Fruit fly (Drosophila melanogaster) whole organism, embryonic: ENCODE measurements around the gene topi.
A peak's percentile ranks its signal among the peaks of the same experiment; 100 is the strongest.

Experiments used
- Ada2b ChIP-seq: fragments of 200-800 bp; sonication (Bioruptor generic); IDR thresholded peaks from 2 replicates; pipeline ENCODE4 v1.3.6; 2022; ENCODE audit warnings: missing biosample characterization, missing genetic modification characterization
- CG10267 ChIP-seq: fragments of 200-800 bp; sonication (Bioruptor generic); optimal IDR thresholded peaks from 2 replicates; lab custom pipeline; 2018; ENCODE audit warnings: missing biosample characterization, mild to moderate bottlenecking, missing genetic modification characterization, moderate library complexity
- CG10431 ChIP-seq: fragments of 200-800 bp; sonication (Bioruptor generic); optimal IDR thresholded peaks from 3 replicates; lab custom pipeline; 2018; ENCODE audit warnings: missing biosample characterization, mild to moderate bottlenecking, missing genetic modification characterization
- CG10959 ChIP-seq: fragments of 200-800 bp; sonication (Bioruptor generic); IDR thresholded peaks from 2 replicates; pipeline ENCODE4 v1.3.6; 2022; ENCODE audit warnings: missing biosample characterization, missing genetic modification characterization
- CG11085 ChIP-seq: fragments of 200-800 bp; sonication (Bioruptor generic); IDR thresholded peaks from 2 replicates; pipeline ENCODE4 v1.3.6; 2022; ENCODE audit warnings: missing biosample characterization, missing genetic modification characterization
- CG14860 ChIP-seq: fragments of 200-800 bp; sonication (Bioruptor generic); IDR thresholded peaks from 3 replicates; pipeline ENCODE4 v1.3.6; 2022; ENCODE audit warnings: missing biosample characterization, missing genetic modification characterization; ENCODE audit not compliant: partially characterized antibody
- CG1602 ChIP-seq: fragments of 200-800 bp; sonication (Bioruptor generic); optimal IDR thresholded peaks from 3 replicates; lab custom pipeline; 2016; ENCODE audit warnings: missing biosample characterization, missing genetic modification characterization
- CG17328 ChIP-seq: fragments of 200-800 bp; sonication (Bioruptor generic); IDR thresholded peaks from 2 replicates; pipeline ENCODE4 v1.3.6; 2022; ENCODE audit warnings: missing biosample characterization, missing genetic modification characterization
- CG1832 ChIP-seq: fragments of 200-800 bp; sonication (Bioruptor generic); optimal IDR thresholded peaks from 2 replicates; lab custom pipeline; 2017; ENCODE audit warnings: missing biosample characterization, mild to moderate bottlenecking, missing genetic modification characterization, inconsistent platforms
- CG32767 ChIP-seq: fragments of 200-800 bp; sonication (Bioruptor generic); IDR thresholded peaks from 2 replicates; pipeline ENCODE4 v1.3.6; 2022; ENCODE audit warnings: missing biosample characterization, missing genetic modification characterization
- CG34422 ChIP-seq: fragments of 200-800 bp; sonication (Bioruptor generic); IDR thresholded peaks from 3 replicates; pipeline ENCODE4 v1.3.6; 2022; ENCODE audit warnings: missing biosample characterization, missing genetic modification characterization
- CG3838 ChIP-seq: fragments of 200-800 bp; sonication (Bioruptor generic); optimal IDR thresholded peaks from 3 replicates; lab custom pipeline; 2016; ENCODE audit warnings: missing biosample characterization, missing genetic modification characterization
- CG6854 ChIP-seq: fragments of 200-800 bp; sonication (Bioruptor generic); optimal IDR thresholded peaks from 3 replicates; lab custom pipeline; 2017; ENCODE audit warnings: missing biosample characterization, mild to moderate bottlenecking, missing genetic modification characterization
- CG8924 ChIP-seq: fragments of 200-800 bp; optimal IDR thresholded peaks from 3 replicates; lab custom pipeline; 2019; ENCODE audit warnings: missing biosample characterization, mild to moderate bottlenecking, missing genetic modification characterization, moderate library complexity
- CG9727 ChIP-seq: fragments of 200-800 bp; sonication (Bioruptor generic); optimal IDR thresholded peaks from 3 replicates; lab custom pipeline; 2017; ENCODE audit warnings: missing biosample characterization, mild to moderate bottlenecking, missing genetic modification characterization
- Dek ChIP-seq: fragments of 200-800 bp; sonication (Bioruptor generic); optimal IDR thresholded peaks from 3 replicates; lab custom pipeline; 2019; ENCODE audit warnings: missing biosample characterization, mild to moderate bottlenecking, missing genetic modification characterization, moderate library complexity
- Dref ChIP-seq: fragments of 200-800 bp; sonication (Bioruptor generic); IDR thresholded peaks from 2 replicates; pipeline ENCODE4 v1.3.6; 2022; ENCODE audit warnings: missing biosample characterization, missing genetic modification characterization
- Drgx ChIP-seq: fragments of 200-800 bp; sonication (Bioruptor generic); IDR thresholded peaks from 2 replicates; pipeline ENCODE4 v1.3.6; 2022; ENCODE audit warnings: missing biosample characterization, missing genetic modification characterization
- E2f1 ChIP-seq: fragments of 200-800 bp; sonication (Bioruptor generic); IDR thresholded peaks from 2 replicates; pipeline ENCODE4 v1.3.6; 2022; ENCODE audit warnings: missing biosample characterization, missing genetic modification characterization
- GATAe ChIP-seq: fragments of 200-800 bp; sonication (Bioruptor generic); conservative IDR thresholded peaks from 2 replicates; pipeline ENCODE4 v1.3.6; 2022; ENCODE audit warnings: missing biosample characterization, missing genetic modification characterization
- HLH4C ChIP-seq: fragments of 200-800 bp; sonication (Bioruptor generic); IDR thresholded peaks from 3 replicates; pipeline ENCODE4 v1.3.6; 2022; ENCODE audit warnings: missing biosample characterization, missing genetic modification characterization; ENCODE audit not compliant: partially characterized antibody
- Hr39 ChIP-seq: fragments of >200 bp; optimal IDR thresholded peaks from 2 replicates; lab custom pipeline; 2017
- Hr78 ChIP-seq, 2 experiments: fragments of 200-800 bp in 1 of 2; fragments of >200 bp in 1 of 2; sonication (Bioruptor generic) in 1 of 2; optimal IDR thresholded peaks; 2 replicates each; lab custom pipeline; 2017 to 2019; ENCODE audit warnings: missing biosample characterization in 2 of 2, missing genetic modification characterization in 2 of 2, mild to moderate bottlenecking in 1 of 2, moderate library complexity in 1 of 2
- Max ChIP-seq: fragments of 200-800 bp; sonication (Bioruptor generic); optimal IDR thresholded peaks from 2 replicates; lab custom pipeline; 2016; ENCODE audit warnings: missing biosample characterization, mild to moderate bottlenecking, missing genetic modification characterization
- Poxn ChIP-seq: fragments of 200-800 bp; sonication (Bioruptor generic); IDR thresholded peaks from 2 replicates; pipeline ENCODE4 v1.3.6; 2022; ENCODE audit warnings: missing biosample characterization, missing genetic modification characterization
- Sin3A ChIP-seq: fragments of >200 bp; optimal IDR thresholded peaks from 2 replicates; lab custom pipeline; 2018
- Stat92E ChIP-seq, 3 experiments: fragments of >200 bp in 2 of 3; fragments of 200-800 bp in 1 of 3; sonication (Bioruptor generic) in 1 of 3; optimal IDR thresholded peaks; 2 replicates each; lab custom pipeline; 2017 to 2019; ENCODE audit warnings: missing biosample characterization in 3 of 3, missing genetic modification characterization in 3 of 3, mild to moderate bottlenecking in 1 of 3, moderate library complexity in 1 of 3
- Xbp1 ChIP-seq: fragments of 200-800 bp; sonication (Bioruptor generic); optimal IDR thresholded peaks from 3 replicates; lab custom pipeline; 2016; ENCODE audit warnings: missing biosample characterization, mild to moderate bottlenecking, missing genetic modification characterization
- amos ChIP-seq: fragments of 200-800 bp; sonication (Bioruptor generic); IDR thresholded peaks from 2 replicates; pipeline ENCODE4 v1.3.6; 2022; ENCODE audit warnings: missing biosample characterization, missing genetic modification characterization; ENCODE audit not compliant: partially characterized antibody
- ato ChIP-seq: fragments of 200-800 bp; sonication (Bioruptor generic); IDR thresholded peaks from 2 replicates; pipeline ENCODE4 v1.3.6; 2022; ENCODE audit warnings: missing biosample characterization, missing genetic modification characterization; ENCODE audit not compliant: partially characterized antibody
- chinmo ChIP-seq: fragments of 200-800 bp; sonication (Bioruptor generic); IDR thresholded peaks from 4 replicates; pipeline ENCODE4 v1.3.6; 2022; ENCODE audit warnings: missing biosample characterization, missing genetic modification characterization; ENCODE audit not compliant: partially characterized antibody
- chn ChIP-seq: fragments of 200-800 bp; sonication (Bioruptor generic); optimal IDR thresholded peaks from 2 replicates; lab custom pipeline; 2016; ENCODE audit warnings: missing biosample characterization, missing genetic modification characterization
- crp ChIP-seq, 2 experiments: fragments of 200-800 bp; sonication (Bioruptor generic); optimal IDR thresholded peaks; 2 replicates in 1 of 2; 3 replicates in 1 of 2; lab custom pipeline; 2017; ENCODE audit warnings: missing biosample characterization in 2 of 2, missing genetic modification characterization in 2 of 2, mild to moderate bottlenecking in 1 of 2, moderate library complexity in 1 of 2
- dmrt99B ChIP-seq: fragments of 200-800 bp; sonication (Bioruptor generic); optimal IDR thresholded peaks from 2 replicates; lab custom pipeline; 2018; ENCODE audit warnings: missing biosample characterization, mild to moderate bottlenecking, missing genetic modification characterization, moderate library complexity
- fu2 ChIP-seq: fragments of 200-800 bp; sonication (Bioruptor generic); optimal IDR thresholded peaks from 2 replicates; lab custom pipeline; 2016; ENCODE audit warnings: missing biosample characterization, missing genetic modification characterization
- grn ChIP-seq: fragments of 200-800 bp; sonication (Bioruptor generic); optimal IDR thresholded peaks from 3 replicates; lab custom pipeline; 2017; ENCODE audit warnings: missing biosample characterization, missing genetic modification characterization
- nerfin-1 ChIP-seq: fragments of 200-800 bp; sonication (Bioruptor generic); optimal IDR thresholded peaks from 3 replicates; lab custom pipeline; 2019; ENCODE audit warnings: missing biosample characterization, mild to moderate bottlenecking, missing genetic modification characterization, moderate library complexity
- nerfin-2 ChIP-seq: fragments of 200-800 bp; sonication (Bioruptor generic); IDR thresholded peaks from 2 replicates; pipeline ENCODE4 v1.3.6; 2022; ENCODE audit warnings: missing biosample characterization, missing genetic modification characterization; ENCODE audit not compliant: partially characterized antibody
- otp ChIP-seq: fragments of 200-800 bp; sonication (Bioruptor generic); IDR thresholded peaks from 3 replicates; pipeline ENCODE4, ENCODE4 v1.3.6; 2022; ENCODE audit warnings: missing biosample characterization, missing genetic modification characterization
- p53 ChIP-seq: fragments of 200-800 bp; sonication (Bioruptor generic); optimal IDR thresholded peaks from 2 replicates; lab custom pipeline; 2016; ENCODE audit warnings: missing biosample characterization, missing genetic modification characterization
- salm ChIP-seq: fragments of 200-800 bp; sonication (Bioruptor generic); optimal IDR thresholded peaks from 2 replicates; lab custom pipeline; 2018; ENCODE audit warnings: missing biosample characterization, mild to moderate bottlenecking, missing genetic modification characterization
- so ChIP-seq: fragments of 200-800 bp; sonication (Bioruptor generic); IDR thresholded peaks from 3 replicates; pipeline ENCODE4 v1.3.6; 2022; ENCODE audit warnings: missing biosample characterization, missing genetic modification characterization
- sqz ChIP-seq: fragments of 200-800 bp; sonication (Bioruptor generic); optimal IDR thresholded peaks from 3 replicates; lab custom pipeline; 2018; ENCODE audit warnings: missing biosample characterization, mild to moderate bottlenecking, missing genetic modification characterization
- sr ChIP-seq: fragments of 200-800 bp; sonication (Bioruptor generic); IDR thresholded peaks from 3 replicates; pipeline ENCODE4 v1.3.6; 2022; ENCODE audit warnings: missing biosample characterization, missing genetic modification characterization
- stwl ChIP-seq: fragments of 200-800 bp; sonication (Bioruptor generic); optimal IDR thresholded peaks from 3 replicates; lab custom pipeline; 2018; ENCODE audit warnings: missing biosample characterization, mild to moderate bottlenecking, missing genetic modification characterization, moderate library complexity
- tgo ChIP-seq: fragments of 200-800 bp; sonication (Bioruptor generic); IDR thresholded peaks from 3 replicates; pipeline ENCODE4 v1.3.6; 2022; ENCODE audit warnings: missing biosample characterization, missing genetic modification characterization
- tna ChIP-seq: fragments of 200-800 bp; sonication (Bioruptor generic); IDR thresholded peaks from 2 replicates; pipeline ENCODE4 v1.3.6; 2022; ENCODE audit warnings: missing biosample characterization, missing genetic modification characterization; ENCODE audit not compliant: partially characterized antibody
- vvl ChIP-seq: fragments of 200-800 bp; sonication (Bioruptor generic); IDR thresholded peaks from 2 replicates; pipeline ENCODE4 v1.3.6; 2022; ENCODE audit warnings: missing biosample characterization, missing genetic modification characterization
- zf30C ChIP-seq: fragments of 200-800 bp; sonication (Bioruptor generic); optimal IDR thresholded peaks from 3 replicates; lab custom pipeline; 2018; ENCODE audit warnings: missing biosample characterization, mild to moderate bottlenecking, missing genetic modification characterization
- zfh2 ChIP-seq: fragments of 200-800 bp; sonication (Bioruptor generic); optimal IDR thresholded peaks from 2 replicates; lab custom pipeline; 2016; ENCODE audit warnings: missing biosample characterization, missing genetic modification characterization

topi gene

DNA sequence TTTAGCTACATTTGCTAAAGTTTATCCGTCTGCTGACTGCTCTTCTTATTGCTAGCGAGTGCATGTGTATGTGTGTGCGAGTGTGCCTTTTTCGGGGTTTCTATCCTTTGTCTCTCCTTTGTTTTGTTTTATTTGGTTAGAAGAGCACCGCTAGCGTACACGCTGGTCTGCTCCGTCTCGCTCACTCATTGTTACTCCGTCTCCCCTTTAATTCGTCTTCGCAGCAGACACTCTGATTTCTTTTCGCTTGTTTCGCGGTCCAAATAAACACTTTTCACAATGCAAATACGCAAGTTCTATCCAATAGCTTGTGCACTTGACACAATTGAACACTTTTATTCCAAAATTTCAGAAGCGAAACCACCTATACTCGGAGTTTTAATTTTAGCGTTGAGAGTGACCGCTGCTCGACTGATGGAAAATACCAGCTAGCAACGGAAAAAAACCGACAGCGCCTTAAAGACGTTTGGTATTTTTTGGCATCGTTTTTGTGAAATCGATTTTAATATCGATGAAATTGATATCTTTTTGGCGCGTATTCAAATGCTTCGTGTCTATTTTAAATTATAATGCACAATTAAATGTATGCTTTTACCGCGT is 34.1 kb downstream of the topi start, which contains the start of gene FBXO11 (continued):
- TF ChIP-seq tgo (no peak), chn (GFP tag; lab: Kevin White, UChicago) (no peak), Ada2b (GFP tag; lab: Robert Waterston, UW) (no peak), sqz (no peak), Drgx (GFP tag; lab: Robert Waterston, UW) (peak; percentile 76), GATAe (GFP tag; lab: Robert Waterston, UW) (no peak), otp (GFP tag; lab: Robert Waterston, UW) (no peak), E2f1 (no peak), tna (GFP tag; lab: Robert Waterston, UW) (no peak), Stat92E (GFP tag; optimal IDR thresholded peaks at IDR 0.05; lab: Kevin White, UChicago) (peak in 1 of 3 experiments; percentile 83), Hr39 (lab: Kevin White, UChicago) (no peak), vvl (GFP tag; lab: Robert Waterston, UW) (0 out of 2 replicates have a peak, but pooled peaks have one; percentile 11), dmrt99B (no peak), zf30C (GFP tag; lab: Kevin White, UChicago) (no peak), amos (GFP tag; lab: Robert Waterston, UW) (peak; percentile 36; the same call in 1 of the 2 replicates), Dek (tag; lab: Kevin White, UChicago) (no peak), salm (tag; lab: Kevin White, UChicago) (peak; percentile 10), fu2 (GFP tag; lab: Kevin White, UChicago) (peak; percentile 14), sr (GFP tag; lab: Robert Waterston, UW) (no peak), stwl (tag; lab: Kevin White, UChicago) (peak; percentile 58), nerfin-2 (GFP tag; lab: Robert Waterston, UW) (no peak), Xbp1 (no peak), CG34422 (GFP tag; lab: Robert Waterston, UW) (peak; percentile 79; the same call in 1 of the 3 replicates), CG10959 (GFP tag; lab: Robert Waterston, UW) (no peak), crp (GFP tag; optimal IDR thresholded peaks at IDR 0.05; lab: Kevin White, UChicago) (no peak), ato (GFP tag; lab: Robert Waterston, UW) (0 out of 2 replicates have a peak, but pooled peaks have one; percentile 6), HLH4C (GFP tag; lab: Robert Waterston, UW) (peak; percentile 52; the same call in 2 of the 3 replicates), CG10267 (peak; percentile 53), nerfin-1 (tag; lab: Kevin White, UChicago) (peak; percentile 32), CG1602 (GFP tag; lab: Kevin White, UChicago) (no peak), CG14860 (GFP tag; lab: Robert Waterston, UW) (no peak), zfh2 (GFP tag; lab: Kevin White, UChicago) (no peak), chinmo (GFP tag; lab: Robert Waterston, UW) (peak; percentile 69; the same call in 1 of the 4 replicates), CG8924 (tag; lab: Kevin White, UChicago) (peak; percentile 89), Poxn (GFP tag; lab: Robert Waterston, UW) (no peak), Max (GFP tag; lab: Kevin White, UChicago) (peak; percentile 29), CG10431 (GFP tag; lab: Kevin White, UChicago) (no peak), CG1832 (peak; percentile 93), so (GFP tag; lab: Robert Waterston, UW) (no peak), Dref (peak; percentile 83), Sin3A (lab: Kevin White, UChicago) (peak; percentile 72), CG9727 (GFP tag; lab: Kevin White, UChicago) (peak; percentile 2), p53 (GFP tag; lab: Kevin White, UChicago) (no peak), Hr78 (GFP tag; optimal IDR thresholded peaks at IDR 0.05; lab: Kevin White, UChicago) (no peak), CG3838 (GFP tag; lab: Kevin White, UChicago) (no peak), grn (GFP tag; lab: Kevin White, UChicago) (no peak), CG17328 (GFP tag; lab: Robert Waterston, UW) (no peak), CG6854 (GFP tag; lab: Kevin White, UChicago) (no peak), CG11085 (GFP tag; lab: Robert Waterston, UW) (no peak), CG32767 (GFP tag; lab: Robert Waterston, UW) (no peak)
